Fruit fly (Drosophila melanogaster) whole organism, embryonic: ENCODE data around the gene Lgr1.
A peak's percentile ranks its signal among the peaks of the same experiment; 100 is the strongest.

ENCODE experiments used
- Bgb ChIP-seq: fragments of 200-800 bp; sonication (Bioruptor generic); IDR thresholded peaks from 2 replicates; pipeline ENCODE4 v1.3.6; 2022; ENCODE audit warnings: missing biosample characterization, missing genetic modification characterization; ENCODE audit not compliant: partially characterized antibody
- BtbVII ChIP-seq: fragments of 200-800 bp; sonication (Bioruptor generic); optimal IDR thresholded peaks from 3 replicates; lab custom pipeline; 2017; ENCODE audit warnings: missing biosample characterization, mild to moderate bottlenecking, missing genetic modification characterization
- CG10366 ChIP-seq: fragments of 200-800 bp; sonication (Bioruptor generic); IDR thresholded peaks from 2 replicates; pipeline ENCODE4 v1.3.6; 2022; ENCODE audit warnings: missing biosample characterization, missing genetic modification characterization
- CG12659 ChIP-seq: fragments of 200-800 bp; sonication (Bioruptor generic); optimal IDR thresholded peaks from 3 replicates; lab custom pipeline; 2017; ENCODE audit warnings: mild to moderate bottlenecking, missing biosample characterization, missing genetic modification reagents, missing genetic modification characterization
- CG13775 ChIP-seq: fragments of 200-800 bp; sonication (Bioruptor generic); optimal IDR thresholded peaks from 3 replicates; lab custom pipeline; 2017; ENCODE audit warnings: missing biosample characterization, mild to moderate bottlenecking, missing genetic modification characterization
- CG14441 ChIP-seq: fragments of 200-800 bp; sonication (Bioruptor generic); IDR thresholded peaks from 2 replicates; pipeline ENCODE4 v1.3.6; 2022; ENCODE audit warnings: missing biosample characterization, missing genetic modification characterization
- CG15073 ChIP-seq: fragments of 200-800 bp; sonication (Bioruptor generic); optimal IDR thresholded peaks from 2 replicates; lab custom pipeline; 2016; ENCODE audit warnings: missing biosample characterization, missing genetic modification characterization
- CG17328 ChIP-seq: fragments of 200-800 bp; sonication (Bioruptor generic); IDR thresholded peaks from 2 replicates; pipeline ENCODE4 v1.3.6; 2022; ENCODE audit warnings: missing biosample characterization, missing genetic modification characterization
- CG17568 ChIP-seq: fragments of 200-800 bp; sonication (Bioruptor generic); optimal IDR thresholded peaks from 2 replicates; lab custom pipeline; 2018; ENCODE audit warnings: missing biosample characterization, mild to moderate bottlenecking, missing genetic modification characterization, moderate library complexity
- CG18262 ChIP-seq: fragments of 200-800 bp; optimal IDR thresholded peaks from 3 replicates; lab custom pipeline; 2019; ENCODE audit warnings: missing biosample characterization, mild to moderate bottlenecking, missing genetic modification characterization, moderate library complexity
- CG33213 ChIP-seq: fragments of 200-800 bp; sonication (Bioruptor generic); optimal IDR thresholded peaks from 3 replicates; lab custom pipeline; 2016; ENCODE audit warnings: missing biosample characterization, missing genetic modification characterization
- CG4730 ChIP-seq: fragments of 200-800 bp; sonication (Bioruptor generic); IDR thresholded peaks from 2 replicates; pipeline ENCODE4 v1.3.6; 2022; ENCODE audit warnings: missing biosample characterization, missing genetic modification characterization
- CG5180 ChIP-seq: fragments of 200-800 bp; sonication (Bioruptor generic); optimal IDR thresholded peaks from 3 replicates; lab custom pipeline; 2017; ENCODE audit warnings: missing biosample characterization, missing genetic modification characterization, mild to moderate bottlenecking, moderate library complexity, missing genetic modification reagents
- CG6689 ChIP-seq: fragments of 200-800 bp; sonication (Bioruptor generic); IDR thresholded peaks from 2 replicates; pipeline ENCODE4 v1.3.6; 2022; ENCODE audit warnings: missing biosample characterization, missing genetic modification characterization
- CG8478 ChIP-seq: fragments of >200 bp; optimal IDR thresholded peaks from 2 replicates; lab custom pipeline; 2018
- CG8924 ChIP-seq: fragments of 200-800 bp; optimal IDR thresholded peaks from 3 replicates; lab custom pipeline; 2019; ENCODE audit warnings: missing biosample characterization, mild to moderate bottlenecking, missing genetic modification characterization, moderate library complexity
- CG8944 ChIP-seq: fragments of 200-800 bp; sonication (Bioruptor generic); optimal IDR thresholded peaks from 3 replicates; lab custom pipeline; 2016; ENCODE audit warnings: missing biosample characterization, missing genetic modification characterization
- CG9727 ChIP-seq: fragments of 200-800 bp; sonication (Bioruptor generic); optimal IDR thresholded peaks from 3 replicates; lab custom pipeline; 2017; ENCODE audit warnings: missing biosample characterization, mild to moderate bottlenecking, missing genetic modification characterization
- CkIIα-i1 ChIP-seq: fragments of 200-800 bp; sonication (Bioruptor generic); IDR thresholded peaks from 2 replicates; pipeline ENCODE4 v1.3.6; 2022; ENCODE audit warnings: missing biosample characterization, missing genetic modification characterization
- Dip2 ChIP-seq: fragments of 200-800 bp; sonication (Bioruptor generic); IDR thresholded peaks from 2 replicates; pipeline ENCODE4 v1.3.6; 2022; ENCODE audit warnings: missing biosample characterization, missing genetic modification characterization
- HHEX ChIP-seq: fragments of 200-800 bp; sonication (Bioruptor generic); optimal IDR thresholded peaks from 3 replicates; lab custom pipeline; 2017; ENCODE audit warnings: missing biosample characterization, mild to moderate bottlenecking, missing genetic modification characterization, missing genetic modification reagents
- HLH4C ChIP-seq: fragments of 200-800 bp; sonication (Bioruptor generic); IDR thresholded peaks from 3 replicates; pipeline ENCODE4 v1.3.6; 2022; ENCODE audit warnings: missing biosample characterization, missing genetic modification characterization; ENCODE audit not compliant: partially characterized antibody
- HLH54F ChIP-seq: fragments of 200-800 bp; sonication (Bioruptor generic); optimal IDR thresholded peaks from 3 replicates; lab custom pipeline; 2016; ENCODE audit warnings: missing biosample characterization, missing genetic modification characterization
- Hand ChIP-seq: fragments of 200-800 bp; sonication (Bioruptor generic); optimal IDR thresholded peaks from 2 replicates; lab custom pipeline; 2017; ENCODE audit warnings: mild to moderate bottlenecking, missing biosample characterization, missing genetic modification reagents, missing genetic modification characterization
- Hey ChIP-seq: fragments of 200-800 bp; sonication (Bioruptor generic); optimal IDR thresholded peaks from 3 replicates; lab custom pipeline; 2018; ENCODE audit warnings: missing biosample characterization, mild to moderate bottlenecking, missing genetic modification characterization
- Neu2 ChIP-seq: fragments of 200-800 bp; sonication (Bioruptor generic); optimal IDR thresholded peaks from 3 replicates; lab custom pipeline; 2016; ENCODE audit warnings: missing biosample characterization, missing genetic modification characterization, borderline replicate concordance
- Ravus ChIP-seq: fragments of 200-800 bp; sonication (Bioruptor generic); IDR thresholded peaks from 2 replicates; pipeline ENCODE4 v1.3.6; 2022; ENCODE audit warnings: missing biosample characterization, missing genetic modification characterization
- Six4 ChIP-seq: fragments of 200-800 bp; sonication (Bioruptor generic); optimal IDR thresholded peaks from 2 replicates; lab custom pipeline; 2016; ENCODE audit warnings: missing biosample characterization, missing genetic modification characterization
- Sry-β ChIP-seq: fragments of 200-800 bp; sonication (Bioruptor generic); optimal IDR thresholded peaks from 2 replicates; lab custom pipeline; 2018; ENCODE audit warnings: missing biosample characterization, mild to moderate bottlenecking, missing genetic modification characterization, moderate library complexity
- amos ChIP-seq: fragments of 200-800 bp; sonication (Bioruptor generic); IDR thresholded peaks from 2 replicates; pipeline ENCODE4 v1.3.6; 2022; ENCODE audit warnings: missing biosample characterization, missing genetic modification characterization; ENCODE audit not compliant: partially characterized antibody
- ara ChIP-seq: fragments of 200-800 bp; sonication (Bioruptor generic); IDR thresholded peaks from 2 replicates; pipeline ENCODE4 v1.3.6; 2022; ENCODE audit warnings: missing biosample characterization, missing genetic modification characterization
- cg ChIP-seq: fragments of 200-800 bp; sonication (Bioruptor generic); optimal IDR thresholded peaks from 3 replicates; lab custom pipeline; 2019; ENCODE audit warnings: missing biosample characterization, mild to moderate bottlenecking, missing genetic modification characterization, moderate library complexity
- ci ChIP-seq: fragments of 200-800 bp; sonication (Bioruptor generic); IDR thresholded peaks from 3 replicates; pipeline ENCODE4 v1.3.6; 2022; ENCODE audit warnings: missing biosample characterization, missing genetic modification characterization
- dimm ChIP-seq: fragments of 200-800 bp; sonication (Bioruptor generic); IDR thresholded peaks from 2 replicates; pipeline ENCODE4 v1.3.6; 2022; ENCODE audit warnings: missing biosample characterization, missing genetic modification characterization
- dysf ChIP-seq: fragments of 200-800 bp; sonication (Bioruptor generic); IDR thresholded peaks from 3 replicates; pipeline ENCODE4 v1.3.6; 2022; ENCODE audit warnings: missing biosample characterization, missing genetic modification characterization
- hkb ChIP-seq, 2 experiments: fragments of 200-800 bp in 1 of 2; fragments of >200 bp in 1 of 2; sonication (Bioruptor generic) in 1 of 2; IDR thresholded peaks in 1 of 2; optimal IDR thresholded peaks in 1 of 2; 2 replicates each; pipeline versions ENCODE4 v1.3.6 to Lab custom; 2017 to 2022; ENCODE audit warnings: missing biosample characterization in 1 of 2, missing genetic modification characterization in 1 of 2
- kni ChIP-seq: fragments of 200-800 bp; sonication (Bioruptor generic); optimal IDR thresholded peaks from 3 replicates; lab custom pipeline; 2017; ENCODE audit warnings: mild to moderate bottlenecking, missing biosample characterization, missing genetic modification reagents, missing genetic modification characterization
- knrl ChIP-seq: fragments of 200-800 bp; sonication (Bioruptor generic); IDR thresholded peaks from 3 replicates; pipeline ENCODE4 v1.3.6; 2022; ENCODE audit warnings: missing biosample characterization, missing genetic modification characterization; ENCODE audit not compliant: partially characterized antibody
- lola ChIP-seq, 3 experiments: fragments of >200 bp in 2 of 3; fragments of 200-800 bp in 1 of 3; sonication (Bioruptor generic) in 1 of 3; optimal IDR thresholded peaks; 2 replicates each; lab custom pipeline; 2017 to 2019; ENCODE audit warnings: missing biosample characterization in 3 of 3, missing genetic modification characterization in 3 of 3, mild to moderate bottlenecking in 1 of 3, moderate library complexity in 1 of 3
- lov ChIP-seq, 2 experiments: fragments of 200-800 bp in 1 of 2; fragments of >200 bp in 1 of 2; sonication (Bioruptor generic) in 1 of 2; IDR thresholded peaks in 1 of 2; optimal IDR thresholded peaks in 1 of 2; 2 replicates in 1 of 2; 3 replicates in 1 of 2; pipeline versions ENCODE4 v1.3.6 to Lab custom; 2017 to 2022; ENCODE audit warnings: missing biosample characterization in 1 of 2, missing genetic modification characterization in 1 of 2
- maf-S ChIP-seq: fragments of 200-800 bp; sonication (Bioruptor generic); optimal IDR thresholded peaks from 2 replicates; lab custom pipeline; 2016; ENCODE audit warnings: missing biosample characterization, missing genetic modification characterization
- prd ChIP-seq, 3 experiments: fragments of >200 bp in 2 of 3; fragments of 200-800 bp in 1 of 3; sonication (Bioruptor generic) in 1 of 3; optimal IDR thresholded peaks in 2 of 3; IDR thresholded peaks in 1 of 3; 2 replicates in 2 of 3; 3 replicates in 1 of 3; pipeline versions ENCODE4 v1.3.6 to Lab custom; 2017 to 2022; ENCODE audit warnings: missing biosample characterization in 1 of 3, missing genetic modification characterization in 1 of 3
- row ChIP-seq: fragments of 200-800 bp; sonication (Bioruptor generic); IDR thresholded peaks from 3 replicates; pipeline ENCODE4 v1.3.6; 2022; ENCODE audit warnings: missing biosample characterization, missing genetic modification characterization
- salm ChIP-seq: fragments of 200-800 bp; sonication (Bioruptor generic); optimal IDR thresholded peaks from 2 replicates; lab custom pipeline; 2018; ENCODE audit warnings: missing biosample characterization, mild to moderate bottlenecking, missing genetic modification characterization
- sens ChIP-seq: fragments of 200-800 bp; sonication (Bioruptor generic); peaks from one replicate; lab custom pipeline; 2016; ENCODE audit warnings: missing biosample characterization, missing genetic modification characterization
- sens-2 ChIP-seq: fragments of 200-800 bp; sonication (Bioruptor generic); IDR thresholded peaks from 2 replicates; pipeline ENCODE4 v1.3.6; 2022; ENCODE audit warnings: missing biosample characterization, missing genetic modification characterization
- trh ChIP-seq: fragments of 200-800 bp; sonication (Bioruptor generic); optimal IDR thresholded peaks from 2 replicates; lab custom pipeline; 2016; ENCODE audit warnings: missing biosample characterization, missing genetic modification characterization
- vvl ChIP-seq: fragments of 200-800 bp; sonication (Bioruptor generic); IDR thresholded peaks from 2 replicates; pipeline ENCODE4 v1.3.6; 2022; ENCODE audit warnings: missing biosample characterization, missing genetic modification characterization

The Lgr1 gene

dm6 chr3R:17709623-17710145, 15.9 kb upstream of the Lgr1 start:
- TF ChIP-seq CG17328 (GFP tag; lab: Robert Waterston, UW) (0 out of 2 replicates have a peak, but pooled peaks have one; percentile 17), Dip2 (no peak), Bgb (GFP tag; lab: Robert Waterston, UW) (0 out of 2 replicates have a peak, but pooled peaks have one; percentile 30), amos (0 out of 2 replicates have a peak, but pooled peaks have one; percentile 2), lov (optimal IDR thresholded peaks at IDR 0.05; lab: Kevin White, UChicago) (no peak), lov (GFP tag; IDR thresholded peaks at IDR 0.05; lab: Robert Waterston, UW) (no peak), Six4 (GFP tag; lab: Kevin White, UChicago) (no peak), knrl (GFP tag; lab: Robert Waterston, UW) (0 out of 3 replicates have a peak, but pooled peaks have one; percentile 29), ci (0 out of 3 replicates have a peak, but pooled peaks have one; percentile 17), Neu2 (GFP tag; lab: Kevin White, UChicago) (no peak), dysf (GFP tag; lab: Robert Waterston, UW) (no peak), ara (GFP tag; lab: Robert Waterston, UW) (0 out of 2 replicates have a peak, but pooled peaks have one; percentile 21), cg (GFP tag; lab: Kevin White, UChicago) (peak; percentile 19), CG8478 (lab: Kevin White, UChicago) (peak; percentile 64), CkIIα-i1 (GFP tag; lab: Robert Waterston, UW) (no peak), CG10366 (GFP tag; lab: Robert Waterston, UW) (no peak), sens (GFP tag; lab: Kevin White, UChicago) (peak; percentile 1)
- TF ChIP-seq, all 482 proteins: peak for 9

DNA sequence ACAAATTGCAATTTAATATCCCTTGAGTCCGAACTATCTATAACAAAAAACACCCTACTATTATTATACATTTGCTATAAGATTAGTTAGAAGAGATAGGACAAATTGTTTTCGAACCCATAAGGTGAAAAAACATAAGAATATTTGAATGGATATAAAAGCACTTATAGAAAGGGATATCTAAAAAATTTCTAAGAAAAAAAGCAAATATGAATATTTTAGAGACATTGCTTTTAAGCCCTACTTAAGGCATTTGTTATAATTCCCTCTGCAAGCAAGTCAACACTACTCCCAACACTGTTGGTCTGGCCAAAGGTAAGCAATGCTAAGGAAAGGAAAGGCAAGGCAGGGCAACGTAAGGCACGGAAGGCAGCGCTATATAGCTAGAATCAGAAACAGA, 15.2 kb upstream of the Lgr1 start:
- no peak for TF ChIP-seq HHEX (GFP tag; lab: Kevin White, UChicago)
- TF ChIP-seq CG17568: no peak
- no peak for TF ChIP-seq vvl
- no peak for TF ChIP-seq dimm (GFP tag; lab: Robert Waterston, UW)
- TF ChIP-seq CG4730 (GFP tag; lab: Robert Waterston, UW): no peak
- peak; percentile 2 for TF ChIP-seq CG8924
- no peak for TF ChIP-seq kni (GFP tag; lab: Kevin White, UChicago)
- TF ChIP-seq prd (optimal IDR thresholded peaks at IDR 0.05; lab: Kevin White, UChicago): no peak
- 0 out of 3 replicates have a peak, but pooled peaks have one; percentile 10 for TF ChIP-seq prd (GFP tag; IDR thresholded peaks at IDR 0.05; lab: Robert Waterston, UW)
- TF ChIP-seq CG33213: no peak
- no peak for TF ChIP-seq Hand
- no peak for TF ChIP-seq HLH54F (GFP tag; lab: Kevin White, UChicago)
- TF ChIP-seq CG5180 (GFP tag; lab: Kevin White, UChicago): no peak
- TF ChIP-seq CG14441: no peak
- no peak for TF ChIP-seq sens-2 (GFP tag; lab: Robert Waterston, UW)
- TF ChIP-seq row (GFP tag; lab: Robert Waterston, UW): peak; percentile 41
- no peak for TF ChIP-seq CG9727
- TF ChIP-seq maf-S (GFP tag; lab: Kevin White, UChicago): no peak
- TF ChIP-seq CG8944 (GFP tag; lab: Kevin White, UChicago): no peak
- TF ChIP-seq CG6689 (GFP tag; lab: Robert Waterston, UW): no peak
- TF ChIP-seq hkb (optimal IDR thresholded peaks at IDR 0.05; lab: Kevin White, UChicago): no peak
- TF ChIP-seq hkb (GFP tag; IDR thresholded peaks at IDR 0.05; lab: Robert Waterston, UW): no peak
- TF ChIP-seq Sry-β (GFP tag; lab: Kevin White, UChicago): peak; percentile 83
- no peak for TF ChIP-seq trh
- no peak for TF ChIP-seq CG13775 (GFP tag; lab: Kevin White, UChicago)
- no peak for TF ChIP-seq salm (tag; lab: Kevin White, UChicago)
- TF ChIP-seq Ravus (GFP tag; lab: Robert Waterston, UW): no peak
- no peak for TF ChIP-seq CG12659
- TF ChIP-seq CG18262 (tag; lab: Kevin White, UChicago): no peak
- TF ChIP-seq sens (GFP tag; lab: Kevin White, UChicago): peak; percentile 75
- TF ChIP-seq HLH4C (GFP tag; lab: Robert Waterston, UW): no peak
- TF ChIP-seq lola (GFP tag; optimal IDR thresholded peaks at IDR 0.05; lab: Kevin White, UChicago): no peak
- no peak for TF ChIP-seq BtbVII
- TF ChIP-seq Hey: no peak
- TF ChIP-seq CG15073 (GFP tag; lab: Kevin White, UChicago): no peak
